Fruit fly (Drosophila melanogaster) whole organism, embryonic: ENCODE data around the gene CG14696.

Experiments used
- Abd-B ChIP-seq: fragments of 200-800 bp; sonication (Bioruptor generic); optimal IDR thresholded peaks from 2 replicates; lab custom pipeline; 2018; ENCODE audit warnings: missing biosample characterization, mild to moderate bottlenecking, missing genetic modification characterization, moderate library complexity
- B-H2 ChIP-seq: fragments of 200-800 bp; sonication (Bioruptor generic); optimal IDR thresholded peaks from 2 replicates; lab custom pipeline; 2018; ENCODE audit warnings: missing biosample characterization, mild to moderate bottlenecking, missing genetic modification characterization
- Bteb2 ChIP-seq: fragments of 200-800 bp; sonication (Bioruptor generic); optimal IDR thresholded peaks from 2 replicates; lab custom pipeline; 2016; ENCODE audit warnings: missing biosample characterization, missing genetic modification characterization
- CG10959 ChIP-seq: fragments of 200-800 bp; sonication (Bioruptor generic); IDR thresholded peaks from 2 replicates; pipeline ENCODE4 v1.3.6; 2022; ENCODE audit warnings: missing biosample characterization, missing genetic modification characterization
- CG12299 ChIP-seq: fragments of 200-800 bp; sonication (Bioruptor generic); optimal IDR thresholded peaks from 2 replicates; lab custom pipeline; 2018; ENCODE audit warnings: missing biosample characterization, mild to moderate bottlenecking, missing genetic modification characterization
- CG14014 ChIP-seq: fragments of 200-800 bp; sonication (Bioruptor generic); IDR thresholded peaks from 2 replicates; pipeline ENCODE4 v1.3.6; 2022; ENCODE audit warnings: missing biosample characterization, missing genetic modification characterization
- CG14441 ChIP-seq: fragments of 200-800 bp; sonication (Bioruptor generic); IDR thresholded peaks from 2 replicates; pipeline ENCODE4 v1.3.6; 2022; ENCODE audit warnings: missing biosample characterization, missing genetic modification characterization
- CG14667 ChIP-seq: fragments of 200-800 bp; sonication (Bioruptor generic); IDR thresholded peaks from 2 replicates; pipeline ENCODE4 v1.3.6; 2022; ENCODE audit warnings: missing biosample characterization, missing genetic modification characterization
- CG14710 ChIP-seq: fragments of 200-800 bp; sonication (Bioruptor generic); optimal IDR thresholded peaks from 3 replicates; lab custom pipeline; 2019; ENCODE audit warnings: missing biosample characterization, mild to moderate bottlenecking, missing genetic modification characterization, moderate library complexity
- CG15514 ChIP-seq: fragments of 200-800 bp; sonication (Bioruptor generic); optimal IDR thresholded peaks from 3 replicates; lab custom pipeline; 2017; ENCODE audit warnings: missing biosample characterization, missing genetic modification characterization, mild to moderate bottlenecking, moderate library complexity, missing genetic modification reagents
- CG15601 ChIP-seq: fragments of 200-800 bp; sonication (Bioruptor generic); optimal IDR thresholded peaks from 3 replicates; lab custom pipeline; 2019; ENCODE audit warnings: missing biosample characterization, mild to moderate bottlenecking, missing genetic modification characterization, moderate library complexity
- CG1647 ChIP-seq: fragments of 200-800 bp; sonication (Bioruptor generic); optimal IDR thresholded peaks from 3 replicates; lab custom pipeline; 2016; ENCODE audit warnings: missing biosample characterization, missing genetic modification characterization
- CG17385 ChIP-seq: fragments of 200-800 bp; sonication (Bioruptor generic); optimal IDR thresholded peaks from 3 replicates; lab custom pipeline; 2018; ENCODE audit warnings: missing biosample characterization, mild to moderate bottlenecking, missing genetic modification characterization
- CG30431 ChIP-seq: fragments of 200-800 bp; sonication (Bioruptor generic); optimal IDR thresholded peaks from 2 replicates; lab custom pipeline; 2017; ENCODE audit warnings: missing biosample characterization, missing genetic modification characterization
- CG31388 ChIP-seq: fragments of 200-800 bp; sonication (Bioruptor generic); optimal IDR thresholded peaks from 2 replicates; lab custom pipeline; 2016; ENCODE audit warnings: missing biosample characterization, missing genetic modification characterization
- CG3163 ChIP-seq: fragments of 200-800 bp; sonication (Bioruptor generic); optimal IDR thresholded peaks from 3 replicates; lab custom pipeline; 2016; ENCODE audit warnings: missing biosample characterization, missing genetic modification characterization
- CG3995 ChIP-seq: fragments of 200-800 bp; sonication (Bioruptor generic); optimal IDR thresholded peaks from 3 replicates; lab custom pipeline; 2016; ENCODE audit warnings: missing biosample characterization, missing genetic modification characterization
- CG4707 ChIP-seq: fragments of 200-800 bp; sonication (Bioruptor generic); optimal IDR thresholded peaks from 2 replicates; lab custom pipeline; 2018; ENCODE audit warnings: missing biosample characterization, mild to moderate bottlenecking, missing genetic modification characterization, moderate library complexity
- CG7357 ChIP-seq: fragments of 200-800 bp; sonication (Bioruptor generic); IDR thresholded peaks from 3 replicates; pipeline ENCODE4 v1.3.6; 2022; ENCODE audit warnings: missing biosample characterization, missing genetic modification characterization
- CG8089 ChIP-seq: fragments of 200-800 bp; sonication (Bioruptor generic); optimal IDR thresholded peaks from 3 replicates; lab custom pipeline; 2016; ENCODE audit warnings: missing biosample characterization, missing genetic modification characterization
- CG8359 ChIP-seq: fragments of 200-800 bp; sonication (Bioruptor generic); optimal IDR thresholded peaks from 2 replicates; lab custom pipeline; 2017; ENCODE audit warnings: missing biosample characterization, mild to moderate bottlenecking, missing genetic modification characterization, borderline replicate concordance
- CG8478 ChIP-seq: fragments of >200 bp; optimal IDR thresholded peaks from 2 replicates; lab custom pipeline; 2018
- CrebB ChIP-seq: fragments of 200-800 bp; sonication (Bioruptor generic); optimal IDR thresholded peaks from 3 replicates; lab custom pipeline; 2018; ENCODE audit warnings: missing biosample characterization, mild to moderate bottlenecking, missing genetic modification characterization
- Dbx ChIP-seq: fragments of 200-800 bp; sonication (Bioruptor generic); IDR thresholded peaks from 3 replicates; pipeline ENCODE4 v1.3.6; 2022; ENCODE audit warnings: missing biosample characterization, missing genetic modification characterization
- Hand ChIP-seq: fragments of 200-800 bp; sonication (Bioruptor generic); optimal IDR thresholded peaks from 2 replicates; lab custom pipeline; 2017; ENCODE audit warnings: mild to moderate bottlenecking, missing biosample characterization, missing genetic modification reagents, missing genetic modification characterization
- HmgZ ChIP-seq: fragments of 200-800 bp; sonication (Bioruptor generic); optimal IDR thresholded peaks from 2 replicates; lab custom pipeline; 2018; ENCODE audit warnings: missing biosample characterization, mild to moderate bottlenecking, missing genetic modification characterization
- Hr3 ChIP-seq: fragments of 200-800 bp; sonication (Bioruptor generic); optimal IDR thresholded peaks from 3 replicates; lab custom pipeline; 2016; ENCODE audit warnings: missing biosample characterization, missing genetic modification characterization
- Jarid2 ChIP-seq: fragments of 200-800 bp; sonication (Bioruptor generic); optimal IDR thresholded peaks from 3 replicates; lab custom pipeline; 2017; ENCODE audit warnings: mild to moderate bottlenecking, missing biosample characterization, missing genetic modification reagents, missing genetic modification characterization
- Mes4 ChIP-seq: fragments of 200-800 bp; sonication (Bioruptor generic); optimal IDR thresholded peaks from 2 replicates; lab custom pipeline; 2016; ENCODE audit warnings: missing biosample characterization, missing genetic modification characterization
- Opbp ChIP-seq: fragments of 200-800 bp; sonication (Bioruptor generic); IDR thresholded peaks from 3 replicates; pipeline ENCODE4 v1.3.6; 2022; ENCODE audit warnings: missing biosample characterization, missing genetic modification characterization; ENCODE audit not compliant: partially characterized antibody
- Sin3A ChIP-seq: fragments of >200 bp; optimal IDR thresholded peaks from 2 replicates; lab custom pipeline; 2018
- Ssrp ChIP-seq: fragments of 200-800 bp; sonication (Bioruptor generic); optimal IDR thresholded peaks from 2 replicates; lab custom pipeline; 2018; ENCODE audit warnings: missing biosample characterization, mild to moderate bottlenecking, missing genetic modification characterization, moderate library complexity
- aop ChIP-seq: fragments of 200-800 bp; sonication (Bioruptor generic); IDR thresholded peaks from 2 replicates; pipeline ENCODE4 v1.3.6; 2022; ENCODE audit warnings: missing biosample characterization, missing genetic modification characterization
- chif ChIP-seq, 2 experiments: fragments of 200-800 bp; sonication (Bioruptor generic); optimal IDR thresholded peaks; 3 replicates each; lab custom pipeline; 2016; ENCODE audit warnings: missing biosample characterization in 2 of 2, missing genetic modification characterization in 2 of 2
- esg ChIP-seq: fragments of 200-800 bp; sonication (Bioruptor generic); conservative IDR thresholded peaks from 2 replicates; pipeline ENCODE4 v1.3.6; 2022; ENCODE audit warnings: missing biosample characterization, missing genetic modification characterization
- exex ChIP-seq: fragments of 200-800 bp; sonication (Bioruptor generic); optimal IDR thresholded peaks from 4 replicates; lab custom pipeline; 2018; ENCODE audit warnings: missing biosample characterization, mild to moderate bottlenecking, missing genetic modification characterization, moderate library complexity
- gfzf ChIP-seq: fragments of 200-800 bp; sonication (Bioruptor generic); optimal IDR thresholded peaks from 2 replicates; lab custom pipeline; 2016; ENCODE audit warnings: missing biosample characterization, mild to moderate bottlenecking, missing genetic modification characterization, moderate library complexity
- gsb ChIP-seq: fragments of 200-800 bp; sonication (Bioruptor generic); IDR thresholded peaks from 2 replicates; pipeline ENCODE4 v1.3.6; 2022; ENCODE audit warnings: missing biosample characterization, missing genetic modification characterization
- ham ChIP-seq: fragments of 200-800 bp; sonication (Bioruptor generic); IDR thresholded peaks from 2 replicates; pipeline ENCODE4 v1.3.6; 2022; ENCODE audit warnings: missing biosample characterization, missing genetic modification characterization
- lilli ChIP-seq: fragments of 200-800 bp; sonication (Bioruptor generic); optimal IDR thresholded peaks from 3 replicates; lab custom pipeline; 2016; ENCODE audit warnings: missing biosample characterization, missing genetic modification characterization
- lola ChIP-seq, 3 experiments: fragments of >200 bp in 2 of 3; fragments of 200-800 bp in 1 of 3; sonication (Bioruptor generic) in 1 of 3; optimal IDR thresholded peaks; 2 replicates each; lab custom pipeline; 2017 to 2019; ENCODE audit warnings: missing biosample characterization in 3 of 3, missing genetic modification characterization in 3 of 3, mild to moderate bottlenecking in 1 of 3, moderate library complexity in 1 of 3
- pfk ChIP-seq: fragments of 200-800 bp; sonication (Bioruptor generic); optimal IDR thresholded peaks from 2 replicates; lab custom pipeline; 2018; ENCODE audit warnings: missing biosample characterization, mild to moderate bottlenecking, missing genetic modification characterization, moderate library complexity
- pita ChIP-seq: fragments of 200-800 bp; sonication (Bioruptor generic); optimal IDR thresholded peaks from 2 replicates; lab custom pipeline; 2017; ENCODE audit warnings: missing biosample characterization, mild to moderate bottlenecking, missing genetic modification characterization
- pum ChIP-seq: fragments of 200-800 bp; sonication (Bioruptor generic); optimal IDR thresholded peaks from 2 replicates; lab custom pipeline; 2016; ENCODE audit warnings: missing biosample characterization, missing genetic modification characterization
- ro ChIP-seq: fragments of 200-800 bp; sonication (Bioruptor generic); IDR thresholded peaks from 2 replicates; pipeline ENCODE4 v1.3.6; 2022; ENCODE audit warnings: missing biosample characterization, missing genetic modification characterization
- row ChIP-seq: fragments of 200-800 bp; sonication (Bioruptor generic); IDR thresholded peaks from 3 replicates; pipeline ENCODE4 v1.3.6; 2022; ENCODE audit warnings: missing biosample characterization, missing genetic modification characterization
- salm ChIP-seq: fragments of 200-800 bp; sonication (Bioruptor generic); optimal IDR thresholded peaks from 2 replicates; lab custom pipeline; 2018; ENCODE audit warnings: missing biosample characterization, mild to moderate bottlenecking, missing genetic modification characterization
- seq ChIP-seq: fragments of 200-800 bp; sonication (Bioruptor generic); IDR thresholded peaks from 2 replicates; pipeline ENCODE4 v1.3.6; 2022; ENCODE audit warnings: missing biosample characterization, missing genetic modification characterization
- tx ChIP-seq: fragments of 200-800 bp; sonication (Bioruptor generic); optimal IDR thresholded peaks from 2 replicates; lab custom pipeline; 2016; ENCODE audit warnings: missing biosample characterization, missing genetic modification characterization
- unc-4 ChIP-seq: fragments of 200-800 bp; sonication (Bioruptor generic); IDR thresholded peaks from 2 replicates; pipeline ENCODE4 v1.3.6; 2022; ENCODE audit warnings: missing biosample characterization, missing genetic modification characterization; ENCODE audit not compliant: partially characterized antibody
- vnd ChIP-seq: fragments of 200-800 bp; sonication (Bioruptor generic); IDR thresholded peaks from 3 replicates; pipeline ENCODE4 v1.3.6; 2022; ENCODE audit warnings: missing biosample characterization, missing genetic modification characterization; ENCODE audit not compliant: partially characterized antibody

Gene CG14696

dm6 chr3R:10868427-10868962 is 16.3 kb downstream of the CG14696 start, which contains the start of the genes SelR and Tsp86D (continued):
- TF ChIP-seq CG8478 (lab: Kevin White, UChicago) (no peak), pfk (GFP tag; lab: Kevin White, UChicago) (peak; percentile 44), seq (no peak), HmgZ (tag; lab: Kevin White, UChicago) (peak; percentile 71), lilli (peak; percentile 10), CG31388 (GFP tag; lab: Kevin White, UChicago) (no peak), CG4707 (GFP tag; lab: Kevin White, UChicago) (no peak), Jarid2 (GFP tag; lab: Kevin White, UChicago) (peak; percentile 47), CG3163 (GFP tag; lab: Kevin White, UChicago) (no peak), CG14441 (no peak), tx (no peak), CG8089 (GFP tag; lab: Kevin White, UChicago) (no peak), ro (GFP tag; lab: Robert Waterston, UW) (no peak), lola (GFP tag; optimal IDR thresholded peaks at IDR 0.05; lab: Kevin White, UChicago) (no peak), gsb (GFP tag; lab: Robert Waterston, UW) (no peak), chif (GFP tag; optimal IDR thresholded peaks at IDR 0.05; lab: Kevin White, UChicago) (no peak), CG14710 (tag; lab: Kevin White, UChicago) (peak; percentile 65), row (GFP tag; lab: Robert Waterston, UW) (peak; percentile 13; the same call in 1 of the 3 replicates), pita (GFP tag; lab: Kevin White, UChicago) (no peak), CG3995 (GFP tag; lab: Kevin White, UChicago) (no peak), CG14667 (GFP tag; lab: Robert Waterston, UW) (no peak), Opbp (GFP tag; lab: Robert Waterston, UW) (peak; percentile 76), CG15514 (GFP tag; lab: Kevin White, UChicago) (peak; percentile 87), pum (GFP tag; lab: Kevin White, UChicago) (no peak), unc-4 (GFP tag; lab: Robert Waterston, UW) (peak; percentile 66), CG17385 (GFP tag; lab: Kevin White, UChicago) (no peak), CG1647 (no peak), CG10959 (GFP tag; lab: Robert Waterston, UW) (no peak), CG15601 (tag; lab: Kevin White, UChicago) (peak; percentile 32), Ssrp (tag; lab: Kevin White, UChicago) (no peak), CG30431 (GFP tag; lab: Kevin White, UChicago) (no peak), Bteb2 (GFP tag; lab: Kevin White, UChicago) (no peak), CG12299 (tag; lab: Kevin White, UChicago) (peak; percentile 80), CrebB (tag; lab: Kevin White, UChicago) (peak; percentile 52), aop (GFP tag; lab: Robert Waterston, UW) (no peak), Sin3A (lab: Kevin White, UChicago) (peak; percentile 81), salm (peak; percentile 69), Hr3 (GFP tag; lab: Kevin White, UChicago) (no peak), B-H2 (GFP tag; lab: Kevin White, UChicago) (peak; percentile 84), CG14014 (GFP tag; lab: Robert Waterston, UW) (no peak), Hand (peak; percentile 9), vnd (GFP tag; lab: Robert Waterston, UW) (no peak), Mes4 (no peak), Dbx (GFP tag; lab: Robert Waterston, UW) (peak; percentile 28; the same call in 2 of the 3 replicates), ham (GFP tag; lab: Robert Waterston, UW) (no peak), gfzf (GFP tag; lab: Kevin White, UChicago) (peak; percentile 66), Abd-B (GFP tag; lab: Kevin White, UChicago) (peak; percentile 80), exex (peak; percentile 72), esg (GFP tag; lab: Robert Waterston, UW) (no peak), CG7357 (GFP tag; lab: Robert Waterston, UW) (no peak), CG8359 (GFP tag; lab: Kevin White, UChicago) (no peak)
